Worm (Caenorhabditis elegans) whole organism, L1 larva: Measurements from ENCODE around the gene cysl-3.

Experiments
- C04F5.9 ChIP-seq: sonication (generic microtip); optimal IDR thresholded peaks from 2 replicates; lab custom pipeline; 2016; ENCODE audit warnings: missing genetic modification characterization, missing compliant biosample characterization
- F16B12.6 ChIP-seq: fragments of 150-350 bp; optimal IDR thresholded peaks from 2 replicates; lab custom pipeline; 2014; ENCODE audit warnings: missing biosample characterization, missing genetic modification characterization
- Y116A8C.19 ChIP-seq: sonication (generic microtip); optimal IDR thresholded peaks from 2 replicates; lab custom pipeline; 2016; ENCODE audit warnings: missing compliant biosample characterization, missing genetic modification characterization, borderline replicate concordance
- aha-1 ChIP-seq: fragments of 150-350 bp; optimal IDR thresholded peaks from 2 replicates; lab custom pipeline; 2014; ENCODE audit warnings: missing biosample characterization, missing genetic modification characterization
- aly-2 ChIP-seq: fragments of 150-350 bp; optimal IDR thresholded peaks from 2 replicates; lab custom pipeline; 2014; ENCODE audit warnings: missing biosample characterization, missing genetic modification characterization
- ceh-63 ChIP-seq: fragments of 200-800 bp; sonication (Bioruptor generic); optimal IDR thresholded peaks from 2 replicates; lab custom pipeline; 2018; ENCODE audit warnings: mild to moderate bottlenecking, missing genetic modification characterization, missing compliant biosample characterization
- ceh-8 ChIP-seq: fragments of 200-800 bp; sonication (Bioruptor generic); optimal IDR thresholded peaks from 2 replicates; lab custom pipeline; 2018; ENCODE audit warnings: mild to moderate bottlenecking, missing genetic modification characterization, moderate library complexity, missing compliant biosample characterization
- ceh-90 ChIP-seq: sonication (generic microtip); optimal IDR thresholded peaks from 2 replicates; lab custom pipeline; 2016; ENCODE audit warnings: missing genetic modification characterization, missing compliant biosample characterization
- ces-1 ChIP-seq: fragments of 150-350 bp; optimal IDR thresholded peaks from 2 replicates; lab custom pipeline; 2014; ENCODE audit warnings: missing biosample characterization, missing genetic modification reagents, missing genetic modification characterization
- dsc-1 ChIP-seq: sonication (generic microtip); optimal IDR thresholded peaks from 2 replicates; lab custom pipeline; 2016; ENCODE audit warnings: mild to moderate bottlenecking, missing genetic modification characterization, missing compliant biosample characterization
- efl-1 ChIP-seq, 4 experiments: fragments of 150-350 bp; optimal IDR thresholded peaks in 3 of 4; peaks in 1 of 4; 1 replicate in 1 of 4; 2 replicates in 3 of 4; lab custom pipeline; 2014; ENCODE audit warnings: missing biosample characterization in 2 of 4, missing genetic modification characterization in 2 of 4, missing genetic modification reagents in 2 of 4
- egl-13 ChIP-seq: sonication (generic microtip); optimal IDR thresholded peaks from 2 replicates; lab custom pipeline; 2016; ENCODE audit warnings: missing genotype, missing genetic modification reagents, missing genetic modification characterization, missing compliant biosample characterization
- ets-5 ChIP-seq: fragments of 200-800 bp; sonication (Bioruptor generic); IDR thresholded peaks from 2 replicates; pipeline ENCODE4 v1.3.6; 2022; ENCODE audit warnings: missing genetic modification characterization, missing compliant biosample characterization
- fkh-10 ChIP-seq: sonication (generic microtip); optimal IDR thresholded peaks from 2 replicates; lab custom pipeline; 2017; ENCODE audit warnings: missing biosample characterization, missing genetic modification reagents, missing genetic modification characterization
- fos-1 ChIP-seq: fragments of 150-350 bp; optimal IDR thresholded peaks from 2 replicates; lab custom pipeline; 2014; ENCODE audit warnings: missing biosample characterization, missing genetic modification characterization
- grh-1 ChIP-seq: fragments of 200-800 bp; sonication (Bioruptor generic); IDR thresholded peaks from 2 replicates; pipeline ENCODE4 v1.3.6; 2022; ENCODE audit warnings: missing genetic modification reagents, missing genetic modification characterization, missing compliant biosample characterization
- hlh-17 ChIP-seq: fragments of 200-800 bp; sonication (Bioruptor generic); optimal IDR thresholded peaks from 2 replicates; lab custom pipeline; 2018; ENCODE audit warnings: missing genetic modification characterization, mild to moderate bottlenecking, missing compliant biosample characterization, moderate library complexity, borderline replicate concordance
- hlh-4 ChIP-seq: sonication (generic microtip); optimal IDR thresholded peaks from 2 replicates; lab custom pipeline; 2016; ENCODE audit warnings: mild to moderate bottlenecking, missing genetic modification characterization, missing compliant biosample characterization
- irx-1 ChIP-seq: sonication (generic microtip); optimal IDR thresholded peaks from 2 replicates; lab custom pipeline; 2016; ENCODE audit warnings: missing genetic modification characterization, missing compliant biosample characterization
- jun-1 ChIP-seq: fragments of 150-350 bp; optimal IDR thresholded peaks from 2 replicates; lab custom pipeline; 2014; ENCODE audit warnings: missing biosample characterization, missing genetic modification reagents, missing genetic modification characterization
- lin-13 ChIP-seq: fragments of 150-350 bp; optimal IDR thresholded peaks from 2 replicates; lab custom pipeline; 2014; ENCODE audit warnings: missing biosample characterization, missing genetic modification reagents, missing genetic modification characterization
- lin-39 ChIP-seq: fragments of 150-350 bp; optimal IDR thresholded peaks from 2 replicates; lab custom pipeline; 2014; ENCODE audit warnings: missing biosample characterization, missing genetic modification reagents, missing genetic modification characterization
- lir-3 ChIP-seq: sonication (generic microtip); optimal IDR thresholded peaks from 2 replicates; lab custom pipeline; 2016; ENCODE audit warnings: mild to moderate bottlenecking, missing genetic modification characterization, moderate library complexity, missing compliant biosample characterization; ENCODE audit not compliant: poor library complexity
- mab-9 ChIP-seq: fragments of 200-800 bp; sonication (Bioruptor generic); IDR thresholded peaks from 2 replicates; pipeline ENCODE4 v1.3.6; 2022; ENCODE audit warnings: missing genetic modification reagents, missing genetic modification characterization, missing compliant biosample characterization
- mef-2 ChIP-seq: fragments of 150-350 bp; optimal IDR thresholded peaks from 2 replicates; lab custom pipeline; 2014; ENCODE audit warnings: missing biosample characterization, missing genetic modification characterization
- mep-1 ChIP-seq: fragments of 150-350 bp; optimal IDR thresholded peaks from 2 replicates; lab custom pipeline; 2014; ENCODE audit warnings: missing biosample characterization, missing genetic modification characterization
- nhr-11 ChIP-seq: fragments of 150-350 bp; optimal IDR thresholded peaks from 2 replicates; lab custom pipeline; 2014; ENCODE audit warnings: missing biosample characterization, missing genetic modification characterization
- nhr-12 ChIP-seq: sonication (generic microtip); optimal IDR thresholded peaks from 2 replicates; lab custom pipeline; 2017; ENCODE audit warnings: missing biosample characterization, missing genetic modification characterization
- nhr-19 ChIP-seq: fragments of 200-800 bp; sonication (Bioruptor generic); conservative IDR thresholded peaks from 2 replicates; pipeline ENCODE4 v1.3.6; 2022; ENCODE audit warnings: missing genetic modification characterization, missing compliant biosample characterization
- nhr-20 ChIP-seq: sonication (generic microtip); optimal IDR thresholded peaks from 2 replicates; lab custom pipeline; 2016; ENCODE audit warnings: mild to moderate bottlenecking, missing genetic modification characterization, missing compliant biosample characterization
- nhr-237 ChIP-seq: fragments of 150-350 bp; optimal IDR thresholded peaks from 2 replicates; lab custom pipeline; 2014; ENCODE audit warnings: missing biosample characterization, missing genetic modification characterization
- nhr-47 ChIP-seq: sonication (generic microtip); optimal IDR thresholded peaks from 2 replicates; lab custom pipeline; 2016; ENCODE audit warnings: mild to moderate bottlenecking, missing genetic modification characterization, moderate library complexity, missing compliant biosample characterization
- nhr-76 ChIP-seq: sonication (generic microtip); optimal IDR thresholded peaks from 2 replicates; lab custom pipeline; 2017; ENCODE audit warnings: missing biosample characterization, missing genetic modification characterization
- nhr-77 ChIP-seq: fragments of 150-350 bp; optimal IDR thresholded peaks from 2 replicates; lab custom pipeline; 2014; ENCODE audit warnings: missing biosample characterization, missing genetic modification characterization
- nhr-85 ChIP-seq: sonication (generic microtip); peaks from one replicate; lab custom pipeline; 2016; ENCODE audit warnings: missing genetic modification characterization, inconsistent platforms, missing compliant biosample characterization
- pag-3 ChIP-seq: sonication (generic microtip); optimal IDR thresholded peaks from 2 replicates; lab custom pipeline; 2017; ENCODE audit warnings: missing genetic modification characterization, mild to moderate bottlenecking, missing compliant biosample characterization, antibody characterized with exemption, borderline replicate concordance; ENCODE audit not compliant: insufficient read depth
- pax-3 ChIP-seq: fragments of 200-800 bp; sonication (Bioruptor generic); optimal IDR thresholded peaks from 2 replicates; lab custom pipeline; 2018; ENCODE audit warnings: mild to moderate bottlenecking, missing genetic modification characterization, moderate library complexity, missing compliant biosample characterization
- rnt-1 ChIP-seq: sonication (generic microtip); optimal IDR thresholded peaks from 2 replicates; lab custom pipeline; 2016; ENCODE audit warnings: mild to moderate bottlenecking, missing genetic modification characterization, moderate library complexity, missing compliant biosample characterization
- snpc-4 ChIP-seq: fragments of 150-350 bp; optimal IDR thresholded peaks from 2 replicates; lab custom pipeline; 2014; ENCODE audit warnings: missing biosample characterization, missing genetic modification characterization
- swsn-7 ChIP-seq: sonication (generic microtip); optimal IDR thresholded peaks from 2 replicates; lab custom pipeline; 2016; ENCODE audit warnings: missing genetic modification characterization, missing compliant biosample characterization
- tbx-2 ChIP-seq: sonication (generic microtip); optimal IDR thresholded peaks from 2 replicates; lab custom pipeline; 2016; ENCODE audit warnings: missing genetic modification characterization, missing compliant biosample characterization
- tlp-1 ChIP-seq: fragments of 150-350 bp; optimal IDR thresholded peaks from 2 replicates; lab custom pipeline; 2014; ENCODE audit warnings: missing biosample characterization, missing genetic modification characterization
- unc-130 ChIP-seq: fragments of 150-350 bp; optimal IDR thresholded peaks from 2 replicates; lab custom pipeline; 2017; ENCODE audit warnings: missing biosample characterization, missing genetic modification characterization, inconsistent platforms
- unc-30 ChIP-seq: sonication (generic microtip); optimal IDR thresholded peaks from 2 replicates; lab custom pipeline; 2017; ENCODE audit warnings: missing biosample characterization, missing genetic modification characterization
- unc-86 ChIP-seq: sonication (generic microtip); optimal IDR thresholded peaks from 2 replicates; lab custom pipeline; 2016; ENCODE audit warnings: missing genetic modification characterization, missing compliant biosample characterization
- unc-98 ChIP-seq: fragments of 200-800 bp; sonication (Bioruptor generic); IDR thresholded peaks from 2 replicates; pipeline ENCODE4 v1.3.6; 2022; ENCODE audit warnings: missing genetic modification characterization, missing compliant biosample characterization
- xbp-1 ChIP-seq: sonication (generic microtip); optimal IDR thresholded peaks from 2 replicates; lab custom pipeline; 2016; ENCODE audit warnings: missing genetic modification characterization, missing compliant biosample characterization
- zag-1 ChIP-seq: fragments of 150-350 bp; optimal IDR thresholded peaks from 2 replicates; lab custom pipeline; 2014; ENCODE audit warnings: missing biosample characterization, missing genetic modification characterization
- zip-4 ChIP-seq: fragments of 200-800 bp; sonication (Bioruptor generic); optimal IDR thresholded peaks from 2 replicates; lab custom pipeline; 2018; ENCODE audit warnings: mild to moderate bottlenecking, missing genetic modification characterization, moderate library complexity, missing compliant biosample characterization
- ztf-4 ChIP-seq: fragments of 150-350 bp; optimal IDR thresholded peaks from 2 replicates; lab custom pipeline; 2014; ENCODE audit warnings: missing biosample characterization, missing genetic modification characterization

cysl-3 gene

DNA sequence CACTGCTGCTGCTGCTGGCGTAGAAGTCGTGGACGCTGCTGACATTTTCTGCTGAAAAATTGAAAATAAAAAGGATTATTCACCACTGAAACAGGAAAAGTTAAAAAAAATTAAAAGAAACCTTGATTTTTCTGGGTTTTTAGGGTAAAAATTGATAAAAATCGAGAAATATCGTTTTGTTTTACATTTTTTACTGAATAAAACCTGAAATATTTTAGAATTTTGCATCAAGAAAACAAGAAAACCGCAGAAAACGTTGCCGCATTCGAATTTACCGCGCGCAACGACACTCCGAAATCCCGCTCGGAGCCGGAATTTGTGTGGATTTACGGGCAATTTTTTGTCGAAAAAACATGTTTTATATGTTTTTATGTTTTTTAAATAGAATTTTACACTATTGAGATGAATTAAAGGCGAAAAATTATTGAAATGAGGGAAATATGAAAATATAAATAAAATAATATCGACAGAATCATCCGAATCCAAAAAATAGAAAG lies 16.5 kb downstream of the cysl-3 start, which contains the start of gene chk-1 (continued):
- TF ChIP-seq ceh-90 (no peak), ztf-4 (no peak), grh-1 (peak; percentile 12; the same call in 1 of the 2 replicates), nhr-76 (tag; lab: Kevin White, UChicago) (no peak), unc-130 (tag; lab: Kevin White, UChicago) (peak; percentile 47), pax-3 (tag; lab: Kevin White, UChicago) (no peak), fkh-10 (peak; percentile 12), jun-1 (tag; lab: Kevin White, UChicago) (peak; percentile 6), nhr-47 (tag; lab: Kevin White, UChicago) (peak; percentile 76), pag-3 (tag; lab: Kevin White, UChicago) (no peak), aly-2 (tag; lab: Kevin White, UChicago) (peak; percentile 4), dsc-1 (tag; lab: Kevin White, UChicago) (peak; percentile 48), mef-2 (tag; lab: Kevin White, UChicago) (peak; percentile 13), F16B12.6 (tag; lab: Kevin White, UChicago) (peak; percentile 43), unc-98 (GFP tag; lab: Robert Waterston, UW) (no peak), zag-1 (tag; lab: Kevin White, UChicago) (no peak), aha-1 (no peak), ceh-63 (GFP tag; lab: Kevin White, UChicago) (no peak), ets-5 (GFP tag; lab: Robert Waterston, UW) (no peak), xbp-1 (tag; lab: Kevin White, UChicago) (peak; percentile 67), ces-1 (GFP tag; lab: Kevin White, UChicago) (no peak), mab-9 (no peak), rnt-1 (peak; percentile 82), swsn-7 (tag; lab: Kevin White, UChicago) (peak; percentile 71), Y116A8C.19 (tag; lab: Kevin White, UChicago) (no peak), tbx-2 (tag; lab: Kevin White, UChicago) (peak; percentile 60), nhr-85 (tag; lab: Kevin White, UChicago) (peak; percentile 77), nhr-12 (no peak), hlh-4 (no peak), tlp-1 (tag; lab: Kevin White, UChicago) (no peak), fos-1 (tag; lab: Kevin White, UChicago) (no peak), egl-13 (tag; lab: Kevin White, UChicago) (peak; percentile 46), efl-1 (optimal IDR thresholded peaks at IDR 0.05; lab: Kevin White, UChicago) (peak; percentile 61 to 94), efl-1 (GFP tag; optimal IDR thresholded peaks at IDR 0.05 in 1 of 2; lab: Kevin White, UChicago) (peak; percentile 94 to 99), lin-39 (tag; lab: Kevin White, UChicago) (peak; percentile 40), irx-1 (tag; lab: Kevin White, UChicago) (peak; percentile 21), snpc-4 (tag; lab: Kevin White, UChicago) (peak; percentile 58), unc-86 (tag; lab: Kevin White, UChicago) (peak; percentile 26), mep-1 (tag; lab: Kevin White, UChicago) (peak; percentile 87), nhr-237 (tag; lab: Kevin White, UChicago) (no peak), nhr-20 (tag; lab: Kevin White, UChicago) (peak; percentile 69), ceh-8 (GFP tag; lab: Kevin White, UChicago) (peak; percentile 16), unc-30 (no peak), lin-13 (peak; percentile 32), nhr-77 (tag; lab: Kevin White, UChicago) (peak; percentile 22), hlh-17 (GFP tag; lab: Kevin White, UChicago) (no peak), zip-4 (GFP tag; lab: Kevin White, UChicago) (no peak), lir-3 (tag; lab: Kevin White, UChicago) (no peak), nhr-19 (GFP tag; lab: Robert Waterston, UW) (peak; percentile 60), C04F5.9 (no peak), nhr-11 (tag; lab: Kevin White, UChicago) (no peak)
